Fruit fly (Drosophila melanogaster) whole organism, wandering third instar larva: ENCODE measurements around the gene CG6678.

ENCODE experiments used
- Abd-B ChIP-seq: fragments of >200 bp; optimal IDR thresholded peaks from 2 replicates; lab custom pipeline; 2017; ENCODE audit warnings: missing biosample characterization, missing genetic modification characterization
- CG9705 ChIP-seq: fragments of 200-800 bp; sonication (Bioruptor generic); optimal IDR thresholded peaks from 2 replicates; lab custom pipeline; 2018; ENCODE audit warnings: missing biosample characterization, mild to moderate bottlenecking, missing genetic modification characterization
- Dfd ChIP-seq: fragments of >200 bp; optimal IDR thresholded peaks from 2 replicates; lab custom pipeline; 2017; ENCODE audit warnings: missing biosample characterization, missing genetic modification characterization
- Dif ChIP-seq: fragments of 200-275, 200-300 bp; sonication (Bioruptor generic); optimal IDR thresholded peaks from 2 replicates; lab custom pipeline; 2018; ENCODE audit warnings: missing biosample characterization, missing genetic modification characterization; ENCODE audit not compliant: partially characterized antibody
- GATAd ChIP-seq: sonication (Bioruptor generic); optimal IDR thresholded peaks from 2 replicates; lab custom pipeline; 2016; ENCODE audit warnings: missing biosample characterization, missing genetic modification characterization
- Hnf4 ChIP-seq: fragments of 200-800 bp; sonication (Bioruptor generic); optimal IDR thresholded peaks from 2 replicates; lab custom pipeline; 2016; ENCODE audit warnings: missing biosample characterization, mild to moderate bottlenecking, missing genetic modification characterization
- Hr78 ChIP-seq: fragments of >200 bp; optimal IDR thresholded peaks from 2 replicates; lab custom pipeline; 2017; ENCODE audit warnings: missing biosample characterization, missing genetic modification characterization
- Hr83 ChIP-seq: fragments of 200-300 bp; sonication (Bioruptor generic); optimal IDR thresholded peaks from 2 replicates; lab custom pipeline; 2016; ENCODE audit warnings: missing biosample characterization, mild to moderate bottlenecking, missing genetic modification characterization, moderate library complexity; ENCODE audit not compliant: poor library complexity, severe bottlenecking
- Jra ChIP-seq: sonication (Bioruptor generic); optimal IDR thresholded peaks from 2 replicates; lab custom pipeline; 2016; ENCODE audit warnings: missing biosample characterization, missing genetic modification characterization
- Mio ChIP-seq: sonication (Bioruptor generic); optimal IDR thresholded peaks from 2 replicates; lab custom pipeline; 2016; ENCODE audit warnings: missing biosample characterization, missing genetic modification characterization
- Myc ChIP-seq: fragments of >200 bp; optimal IDR thresholded peaks from 2 replicates; lab custom pipeline; 2017
- N ChIP-seq: fragments of >200 bp; optimal IDR thresholded peaks from 2 replicates; lab custom pipeline; 2018; ENCODE audit warnings: missing biosample characterization, missing external identifiers, missing genetic modification characterization
- OdsH ChIP-seq: fragments of 200-800 bp; sonication (Bioruptor generic); optimal IDR thresholded peaks from 2 replicates; lab custom pipeline; 2016; ENCODE audit warnings: missing biosample characterization, mild to moderate bottlenecking, missing genetic modification characterization
- Rel ChIP-seq, 2 experiments: fragments of 200-800 bp; sonication (Bioruptor generic) in 1 of 2; optimal IDR thresholded peaks; 2 replicates in 1 of 2; 3 replicates in 1 of 2; lab custom pipeline; 2016 to 2019; ENCODE audit warnings: mild to moderate bottlenecking in 2 of 2, missing biosample characterization in 2 of 2, missing genetic modification characterization in 2 of 2, moderate library complexity in 1 of 2
- Sp1 ChIP-seq: fragments of 200-800 bp; sonication (Bioruptor generic); optimal IDR thresholded peaks from 3 replicates; lab custom pipeline; 2019; ENCODE audit warnings: missing biosample characterization, mild to moderate bottlenecking, missing genetic modification characterization, moderate library complexity
- Vsx2 ChIP-seq: fragments of 200-300, 225-300 bp; sonication (Bioruptor generic); optimal IDR thresholded peaks from 2 replicates; lab custom pipeline; 2018; ENCODE audit warnings: missing biosample characterization, missing genetic modification characterization; ENCODE audit not compliant: partially characterized antibody
- dl ChIP-seq, 2 experiments: fragments of 175-275, 200-275 bp in 1 of 2; fragments of 200-275 bp in 1 of 2; sonication (Bioruptor generic); optimal IDR thresholded peaks; lab custom pipeline; 2018; ENCODE audit warnings: mild to moderate bottlenecking in 2 of 2, missing biosample characterization in 2 of 2, missing genetic modification characterization in 2 of 2, moderate library complexity in 2 of 2; ENCODE audit not compliant: partially characterized antibody in 2 of 2, insufficient read depth in 1 of 2
- dsf ChIP-seq: sonication (Bioruptor generic); optimal IDR thresholded peaks from 2 replicates; lab custom pipeline; 2016; ENCODE audit warnings: missing biosample characterization, missing genetic modification characterization, borderline replicate concordance
- ey ChIP-seq: fragments of 200-800 bp; sonication (Bioruptor generic); optimal IDR thresholded peaks from 2 replicates; lab custom pipeline; 2016; ENCODE audit warnings: missing biosample characterization, missing genetic modification characterization
- foxo ChIP-seq, 2 experiments: fragments of 200-800 bp; sonication (Bioruptor generic); optimal IDR thresholded peaks; 2 replicates in 1 of 2; 3 replicates in 1 of 2; lab custom pipeline; 2016 to 2017; ENCODE audit warnings: missing biosample characterization in 2 of 2, missing genetic modification characterization in 2 of 2
- h ChIP-seq: fragments of 200-800 bp; sonication (Bioruptor generic); optimal IDR thresholded peaks from 3 replicates; lab custom pipeline; 2016; ENCODE audit warnings: missing biosample characterization, mild to moderate bottlenecking, missing genetic modification characterization
- jim ChIP-seq: fragments of 175-275, 200-325 bp; sonication (Bioruptor generic); optimal IDR thresholded peaks from 2 replicates; lab custom pipeline; 2016; ENCODE audit warnings: missing biosample characterization, mild to moderate bottlenecking, missing genetic modification characterization
- lola ChIP-seq: fragments of >200 bp; optimal IDR thresholded peaks from 2 replicates; lab custom pipeline; 2017; ENCODE audit warnings: missing biosample characterization, missing genetic modification characterization
- pan ChIP-seq: fragments of >200 bp; optimal IDR thresholded peaks from 2 replicates; lab custom pipeline; 2017
- psq ChIP-seq: fragments of 200-800 bp; sonication (Bioruptor generic); optimal IDR thresholded peaks from 3 replicates; lab custom pipeline; 2017; ENCODE audit warnings: missing biosample characterization, mild to moderate bottlenecking, missing genetic modification characterization, moderate library complexity
- rgr ChIP-seq: fragments of 200-800 bp; sonication (Bioruptor generic); optimal IDR thresholded peaks from 3 replicates; lab custom pipeline; 2016; ENCODE audit warnings: missing biosample characterization, mild to moderate bottlenecking, missing genetic modification characterization
- sage ChIP-seq: fragments of 200-800 bp; sonication (Bioruptor generic); optimal IDR thresholded peaks from 2 replicates; lab custom pipeline; 2016; ENCODE audit warnings: missing biosample characterization, mild to moderate bottlenecking, missing genetic modification characterization
- sv ChIP-seq: fragments of 200-800 bp; sonication (Bioruptor generic); optimal IDR thresholded peaks from 3 replicates; lab custom pipeline; 2016; ENCODE audit warnings: missing biosample characterization, missing genetic modification characterization
- tai ChIP-seq: sonication (Bioruptor generic); optimal IDR thresholded peaks from 2 replicates; lab custom pipeline; 2016; ENCODE audit warnings: missing biosample characterization, missing genetic modification characterization

Gene CG6678

dm6 chr3R:21840432-21840831, 46.4 kb upstream of the CG6678 start:
- no peak for TF ChIP-seq Vsx2 (GFP tag; lab: Kevin White, UChicago)
- TF ChIP-seq ey (GFP tag; lab: Kevin White, UChicago), result no peak
- no peak for TF ChIP-seq rgr
- no peak for TF ChIP-seq OdsH

dm6 chr3R:21841474-21842376, 45.1 kb upstream of the CG6678 start:
- TF ChIP-seq foxo (GFP tag; optimal IDR thresholded peaks at IDR 0.05; lab: Kevin White, UChicago) (peak in 1 of 2 experiments; percentile 0), tai (no peak)

dm6 chr3R:21843665-21844064, 43.2 kb upstream of the CG6678 start, which contains the start of gene Gr93b:
TSS of gene Gr93b (minus strand) at chr3R:21843765.
- no peak for TF ChIP-seq dl (GFP tag; optimal IDR thresholded peaks at IDR 0.05; lab: Kevin White, UChicago; ENCODE audit: insufficient read depth in 1 of 2, partially characterized antibody in 2 of 2)
- TF ChIP-seq Dfd (GFP tag; lab: Kevin White, UChicago), result no peak
- no peak for TF ChIP-seq GATAd (GFP tag; lab: Kevin White, UChicago)
- no peak for TF ChIP-seq jim (GFP tag; lab: Kevin White, UChicago)
- no peak for TF ChIP-seq Myc (lab: Kevin White, UChicago)
- no peak for TF ChIP-seq Hr78 (GFP tag; lab: Kevin White, UChicago)
- TF ChIP-seq dsf (GFP tag; lab: Kevin White, UChicago), result no peak
- no peak for TF ChIP-seq Sp1 (GFP tag; lab: Kevin White, UChicago)
- TF ChIP-seq CG9705 (GFP tag; lab: Kevin White, UChicago), result no peak
- no peak for TF ChIP-seq N (GFP tag; lab: Kevin White, UChicago)
- TF ChIP-seq Mio (GFP tag; lab: Kevin White, UChicago), result no peak
- no peak for TF ChIP-seq pan
- TF ChIP-seq h (GFP tag; lab: Kevin White, UChicago), result no peak
- no peak for TF ChIP-seq OdsH
- TF ChIP-seq Abd-B, result no peak
- no peak for TF ChIP-seq sv
- no peak for TF ChIP-seq Hnf4
- no peak for TF ChIP-seq psq
- TF ChIP-seq Hr83 (GFP tag; lab: Kevin White, UChicago), result no peak

- TF ChIP-seq Myc (lab: Kevin White, UChicago) (no peak), tai (no peak), Hr78 (GFP tag; lab: Kevin White, UChicago) (no peak), Dfd (GFP tag; lab: Kevin White, UChicago) (no peak), Abd-B (no peak), h (GFP tag; lab: Kevin White, UChicago) (no peak)
- TF ChIP-seq, all 38 proteins: peak for 0
Measured at dm6 chr3R:21845165-21845564, 41.7 kb upstream of the CG6678 start, which contains the start of gene Gr93c. TSS of gene Gr93c (minus strand) at chr3R:21845265.

dm6 chr3R:21846559-21846958, 40.3 kb upstream of the CG6678 start, which contains the start of gene Gr93d:
TSS of gene Gr93d (minus strand) at chr3R:21846659.
- TF ChIP-seq GATAd (GFP tag; lab: Kevin White, UChicago) (no peak), Mio (GFP tag; lab: Kevin White, UChicago) (no peak), Myc (lab: Kevin White, UChicago) (no peak), Dif (GFP tag; lab: Kevin White, UChicago) (no peak), Jra (GFP tag; lab: Kevin White, UChicago) (no peak), OdsH (no peak), lola (GFP tag; lab: Kevin White, UChicago) (no peak)

- TF ChIP-seq OdsH (no peak), Dfd (GFP tag; lab: Kevin White, UChicago) (no peak), Rel (GFP tag; optimal IDR thresholded peaks at IDR 0.05; lab: Kevin White, UChicago) (no peak), Rel (tag; optimal IDR thresholded peaks at IDR 0.05; lab: Kevin White, UChicago) (peak; percentile 92), Abd-B (no peak), Dif (GFP tag; lab: Kevin White, UChicago) (no peak), Vsx2 (GFP tag; lab: Kevin White, UChicago) (no peak), sage (no peak)
Measured at dm6 chr3R:21847438-21847837, 39.4 kb upstream of the CG6678 start.
